Worm (Caenorhabditis elegans): ENCODE data around the gene ooc-3.

ce11 chrII:11451738-11452137 lies 43.4 kb downstream of the ooc-3 start:
- no peak for TF ChIP-seq him-1 (tag; optimal IDR thresholded peaks at IDR 0.05)
- no peak for TF ChIP-seq dao-5 (tag; optimal IDR thresholded peaks at IDR 0.05)
